Fruit fly (Drosophila melanogaster): ENCODE results near the gene Sema1a.

The Sema1a gene

DNA sequence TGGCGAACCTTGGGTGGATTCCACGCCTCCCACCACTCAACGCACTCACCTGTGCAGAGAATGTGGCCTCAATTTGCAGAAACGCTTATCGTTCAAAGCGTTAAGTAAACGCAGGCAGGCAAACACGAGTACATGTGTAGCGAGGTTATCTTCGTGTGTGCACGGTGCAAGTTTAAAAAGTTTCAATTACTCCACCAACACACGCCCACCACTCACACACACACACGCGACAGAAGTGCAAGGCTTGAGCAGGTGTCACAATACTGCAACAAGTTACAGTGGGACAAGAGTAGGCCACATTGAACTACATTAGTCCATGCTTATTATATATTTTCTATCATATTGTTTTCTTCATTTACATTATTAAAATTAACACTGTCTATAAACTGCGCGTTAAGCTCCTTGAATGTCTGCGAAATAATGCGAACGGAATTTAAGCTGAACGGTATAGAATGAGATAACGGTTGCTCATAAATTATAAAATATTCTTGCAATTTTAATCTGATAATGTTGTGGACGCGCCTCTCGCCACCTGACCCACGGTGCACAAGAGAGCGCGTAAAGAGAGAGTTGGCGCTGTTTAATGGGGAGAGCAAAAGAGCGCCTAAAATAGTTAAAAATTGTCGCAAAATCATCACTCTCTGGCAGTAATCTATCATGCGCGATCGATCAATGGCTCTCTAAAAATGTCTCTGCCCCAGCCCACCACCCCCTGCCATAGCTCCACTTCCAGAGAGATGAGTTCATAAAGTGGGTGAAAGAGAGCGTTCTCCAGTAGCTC is 7.2 kb upstream of the Sema1a start (continued):
- peak; percentile 90 for TF ChIP-seq Oaz (GFP tag; IDR thresholded peaks at IDR 0.05)
- peak; percentile 96 for TF ChIP-seq CG17328 (GFP tag; IDR thresholded peaks at IDR 0.05)
- peak; percentile 96 for TF ChIP-seq Blimp-1 (GFP tag; optimal IDR thresholded peaks at IDR 0.05)
- no peak for TF ChIP-seq luna (GFP tag; optimal IDR thresholded peaks at IDR 0.05)
- peak; percentile 79 for TF ChIP-seq CG6683 (GFP tag; optimal IDR thresholded peaks at IDR 0.05)
- peak; percentile 97 for TF ChIP-seq CG12219 (GFP tag; optimal IDR thresholded peaks at IDR 0.05)
- peak; percentile 89 for TF ChIP-seq CG7987 (GFP tag; optimal IDR thresholded peaks at IDR 0.05)
- peak; percentile 97 for TF ChIP-seq sisA (GFP tag; IDR thresholded peaks at IDR 0.05)
- peak; percentile 87 for TF ChIP-seq CG8281 (tag; optimal IDR thresholded peaks at IDR 0.05)
- TF ChIP-seq da (GFP tag; optimal IDR thresholded peaks at IDR 0.05), result peak; percentile 64
- peak; percentile 93 for TF ChIP-seq CG12071 (GFP tag; optimal IDR thresholded peaks at IDR 0.05)
- peak; percentile 43 for TF ChIP-seq hbn (GFP tag; IDR thresholded peaks at IDR 0.05; ENCODE audit: partially characterized antibody)
- TF ChIP-seq cato (GFP tag; optimal IDR thresholded peaks at IDR 0.05; ENCODE audit: borderline replicate concordance), result peak; percentile 90
- TF ChIP-seq odd (GFP tag; optimal IDR thresholded peaks at IDR 0.05), result peak; percentile 91
- peak; percentile 37 for TF ChIP-seq CG13894 (tag; optimal IDR thresholded peaks at IDR 0.05)
- TF ChIP-seq CG10431 (GFP tag; optimal IDR thresholded peaks at IDR 0.05), result peak; percentile 92
- TF ChIP-seq D (optimal IDR thresholded peaks at IDR 0.05), result no peak
- TF ChIP-seq D (GFP tag; optimal IDR thresholded peaks at IDR 0.05), result peak; percentile 96
- TF ChIP-seq CG12942 (GFP tag; optimal IDR thresholded peaks at IDR 0.05), result peak; percentile 90
- peak; percentile 90 for TF ChIP-seq Chrac-16 (GFP tag; optimal IDR thresholded peaks at IDR 0.05)
- TF ChIP-seq sim (GFP tag; IDR thresholded peaks at IDR 0.05), result peak; percentile 89
- peak; percentile 94 for TF ChIP-seq CG34422 (GFP tag; IDR thresholded peaks at IDR 0.05)
- TF ChIP-seq fd64A (GFP tag; optimal IDR thresholded peaks at IDR 0.05), result peak; percentile 97
- TF ChIP-seq Hey (tag; optimal IDR thresholded peaks at IDR 0.05), result peak; percentile 73
- peak; percentile 97 for TF ChIP-seq gcm (GFP tag; optimal IDR thresholded peaks at IDR 0.05)
- TF ChIP-seq Side (GFP tag; optimal IDR thresholded peaks at IDR 0.05), result peak; percentile 70
- peak; percentile 65; the same call in 1 of the 2 replicates for TF ChIP-seq CkIIα-i1 (GFP tag; IDR thresholded peaks at IDR 0.05)
- TF ChIP-seq mirr (GFP tag; optimal IDR thresholded peaks at IDR 0.05), result peak; percentile 56
- no peak for TF ChIP-seq CG15479 (GFP tag; optimal IDR thresholded peaks at IDR 0.05)
- peak; percentile 91 for TF ChIP-seq twi (tag; optimal IDR thresholded peaks at IDR 0.05)
- peak; percentile 88 for TF ChIP-seq CG4617 (GFP tag; optimal IDR thresholded peaks at IDR 0.05; ENCODE audit: borderline replicate concordance)
- TF ChIP-seq CG10366 (GFP tag; IDR thresholded peaks at IDR 0.05), result peak; percentile 95
- peak; percentile 93 for TF ChIP-seq Fer3 (tag; optimal IDR thresholded peaks at IDR 0.05)
- peak; percentile 71; the same call in 1 of the 2 replicates for TF ChIP-seq Dip2 (GFP tag; IDR thresholded peaks at IDR 0.05)
- no peak for TF ChIP-seq Poxn (GFP tag; IDR thresholded peaks at IDR 0.05)
- TF ChIP-seq bcd (GFP tag; optimal IDR thresholded peaks at IDR 0.05), result peak; percentile 94
- TF ChIP-seq CG15269 (tag; optimal IDR thresholded peaks at IDR 0.05), result peak; percentile 96
- peak; percentile 89 for TF ChIP-seq CG6654 (GFP tag; optimal IDR thresholded peaks at IDR 0.05)
- TF ChIP-seq CG15696 (tag; optimal IDR thresholded peaks at IDR 0.05), result peak; percentile 79
- TF ChIP-seq slbo (GFP tag; IDR thresholded peaks at IDR 0.05), result peak; percentile 85
- TF ChIP-seq tll (GFP tag; optimal IDR thresholded peaks at IDR 0.05), result no peak
- TF ChIP-seq Bdp1 (GFP tag; optimal IDR thresholded peaks at IDR 0.05), result peak; percentile 80
- TF ChIP-seq cg (GFP tag; optimal IDR thresholded peaks at IDR 0.05), result peak; percentile 85
- peak; percentile 97 for TF ChIP-seq ATbp (GFP tag; optimal IDR thresholded peaks at IDR 0.05)
- TF ChIP-seq CG4328 (GFP tag; optimal IDR thresholded peaks at IDR 0.05), result peak; percentile 90
- peak; percentile 82 for TF ChIP-seq CG31365 (tag; optimal IDR thresholded peaks at IDR 0.05)
- peak; percentile 67 for TF ChIP-seq caup (GFP tag; optimal IDR thresholded peaks at IDR 0.05; ENCODE audit: severe bottlenecking)
- peak; percentile 89 for TF ChIP-seq pnt (GFP tag; optimal IDR thresholded peaks at IDR 0.05)

Data from whole organism, embryonic.